Worm (Caenorhabditis elegans) whole organism, late embryonic: ENCODE data around the gene fip-7.

Source experiments
- ceh-22 ChIP-seq: sonication (generic microtip); optimal IDR thresholded peaks from 2 replicates; lab custom pipeline; 2017; ENCODE audit warnings: missing biosample characterization, missing genetic modification characterization
- ceh-6 ChIP-seq: fragments of 200-800 bp; sonication (Bioruptor generic); optimal IDR thresholded peaks from 2 replicates; lab custom pipeline; 2018; ENCODE audit warnings: mild to moderate bottlenecking, missing genetic modification characterization, missing compliant biosample characterization
- elt-2 ChIP-seq: sonication (generic microtip); optimal IDR thresholded peaks from 2 replicates; lab custom pipeline; 2016; ENCODE audit warnings: missing genetic modification reagents, missing genetic modification characterization, missing compliant biosample characterization
- hlh-8 ChIP-seq: sonication (generic microtip); optimal IDR thresholded peaks from 2 replicates; lab custom pipeline; 2016; ENCODE audit warnings: missing genotype, missing genetic modification characterization, missing compliant biosample characterization
- nhr-11 ChIP-seq: fragments of 150-350 bp; optimal IDR thresholded peaks from 2 replicates; lab custom pipeline; 2014; ENCODE audit warnings: missing biosample characterization, missing genetic modification characterization
- tbx-2 ChIP-seq: sonication (generic microtip); optimal IDR thresholded peaks from 2 replicates; lab custom pipeline; 2016; ENCODE audit warnings: missing genetic modification characterization, missing compliant biosample characterization
- unc-86 ChIP-seq: sonication (generic microtip); optimal IDR thresholded peaks from 2 replicates; lab custom pipeline; 2016; ENCODE audit warnings: missing genetic modification characterization, missing compliant biosample characterization

DNA sequence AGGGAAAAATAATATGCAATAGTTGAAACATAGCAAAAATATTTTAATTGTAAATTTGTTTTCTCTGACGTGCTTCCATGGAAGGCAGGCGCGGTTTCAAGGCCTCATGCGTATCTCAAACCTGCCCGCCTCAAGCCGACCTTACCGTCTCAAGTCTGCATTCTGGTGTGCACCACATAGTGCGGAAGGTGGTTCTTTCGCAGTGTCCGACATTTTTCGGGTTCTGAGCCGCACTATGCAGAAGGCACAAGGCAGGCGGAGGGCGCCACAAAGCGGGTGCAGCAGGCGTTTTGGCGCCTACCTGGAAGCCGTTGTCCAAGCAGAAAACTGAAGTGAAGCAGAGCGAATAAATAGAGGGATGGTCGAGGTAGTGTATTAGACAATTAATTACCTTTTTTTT, 3.5 kb upstream of the fip-7 start:
- TF ChIP-seq hlh-8 (tag; lab: Kevin White, UChicago): no peak
- TF ChIP-seq nhr-11: no peak
- no peak for TF ChIP-seq ceh-22
- TF ChIP-seq ceh-6: no peak
- no peak for TF ChIP-seq tbx-2 (tag; lab: Kevin White, UChicago)
- no peak for TF ChIP-seq unc-86 (tag; lab: Kevin White, UChicago)
- TF ChIP-seq elt-2 (tag; lab: Kevin White, UChicago): no peak
